Fruit fly (Drosophila melanogaster) whole organism, embryonic: ENCODE data around the gene CAHbeta.

ENCODE experiments used
- CG18764 ChIP-seq: fragments of 200-800 bp; sonication (Bioruptor generic); optimal IDR thresholded peaks from 3 replicates; lab custom pipeline; 2016; ENCODE audit warnings: missing biosample characterization, missing genetic modification characterization
- CG2875 ChIP-seq: fragments of 200-800 bp; sonication (Bioruptor generic); optimal IDR thresholded peaks from 2 replicates; lab custom pipeline; 2017; ENCODE audit warnings: missing biosample characterization, mild to moderate bottlenecking, missing genetic modification characterization, missing genetic modification reagents
- Dad ChIP-seq: fragments of 200-800 bp; sonication (Bioruptor generic); optimal IDR thresholded peaks from 3 replicates; lab custom pipeline; 2016; ENCODE audit warnings: missing biosample characterization, missing genetic modification characterization
- Stat92E ChIP-seq, 3 experiments: fragments of >200 bp in 2 of 3; fragments of 200-800 bp in 1 of 3; sonication (Bioruptor generic) in 1 of 3; optimal IDR thresholded peaks; 2 replicates each; lab custom pipeline; 2017 to 2019; ENCODE audit warnings: missing biosample characterization in 3 of 3, missing genetic modification characterization in 3 of 3, mild to moderate bottlenecking in 1 of 3, moderate library complexity in 1 of 3
- ato ChIP-seq: fragments of 200-800 bp; sonication (Bioruptor generic); IDR thresholded peaks from 2 replicates; pipeline ENCODE4 v1.3.6; 2022; ENCODE audit warnings: missing biosample characterization, missing genetic modification characterization; ENCODE audit not compliant: partially characterized antibody
- chif ChIP-seq, 2 experiments: fragments of 200-800 bp; sonication (Bioruptor generic); optimal IDR thresholded peaks; 3 replicates each; lab custom pipeline; 2016; ENCODE audit warnings: missing biosample characterization in 2 of 2, missing genetic modification characterization in 2 of 2
- emc ChIP-seq: fragments of 200-800 bp; sonication (Bioruptor generic); optimal IDR thresholded peaks from 2 replicates; lab custom pipeline; 2016; ENCODE audit warnings: missing biosample characterization, missing genetic modification characterization
- nerfin-2 ChIP-seq: fragments of 200-800 bp; sonication (Bioruptor generic); IDR thresholded peaks from 2 replicates; pipeline ENCODE4 v1.3.6; 2022; ENCODE audit warnings: missing biosample characterization, missing genetic modification characterization; ENCODE audit not compliant: partially characterized antibody
- psq ChIP-seq: fragments of 200-800 bp; sonication (Bioruptor generic); optimal IDR thresholded peaks from 2 replicates; lab custom pipeline; 2017; ENCODE audit warnings: missing biosample characterization, missing genetic modification characterization
- wek ChIP-seq: fragments of 200-800 bp; sonication (Bioruptor generic); optimal IDR thresholded peaks from 3 replicates; lab custom pipeline; 2018; ENCODE audit warnings: missing biosample characterization, mild to moderate bottlenecking, missing genetic modification characterization, moderate library complexity

DNA sequence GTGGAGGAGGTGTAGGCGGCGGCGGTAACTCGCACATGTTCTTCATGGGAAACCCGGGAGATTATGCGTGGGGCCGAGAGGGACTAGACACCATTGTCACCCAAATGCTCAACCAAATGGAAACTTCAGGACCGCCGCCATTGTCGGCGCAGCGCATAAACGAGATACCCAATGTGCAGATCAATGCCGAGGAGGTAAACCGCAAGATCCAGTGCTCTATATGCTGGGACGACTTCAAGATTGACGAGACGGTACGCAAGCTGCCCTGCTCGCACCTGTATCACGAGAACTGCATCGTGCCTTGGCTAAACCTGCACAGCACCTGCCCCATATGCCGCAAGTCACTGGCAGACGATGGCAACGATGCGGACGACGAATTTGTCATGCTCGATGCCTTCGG is 26.6 kb downstream of the CAHbeta start:
- TF ChIP-seq CG18764 (GFP tag; lab: Kevin White, UChicago), result no peak
- no peak for TF ChIP-seq psq (GFP tag; lab: Kevin White, UChicago)
- TF ChIP-seq wek (GFP tag; lab: Kevin White, UChicago), result no peak
- TF ChIP-seq nerfin-2 (GFP tag; lab: Robert Waterston, UW), result no peak
- no peak for TF ChIP-seq Dad (GFP tag; lab: Kevin White, UChicago)
- no peak for TF ChIP-seq Stat92E (GFP tag; optimal IDR thresholded peaks at IDR 0.05; lab: Kevin White, UChicago)
- TF ChIP-seq emc, result no peak
- TF ChIP-seq chif (GFP tag; optimal IDR thresholded peaks at IDR 0.05; lab: Kevin White, UChicago), result no peak
- TF ChIP-seq ato (GFP tag; lab: Robert Waterston, UW), result no peak
- no peak for TF ChIP-seq CG2875 (GFP tag; lab: Kevin White, UChicago)
